Fruit fly (Drosophila melanogaster) whole organism, prepupa: ENCODE data around the gene CG1647.
A peak's percentile ranks its signal among the peaks of the same experiment; 100 is the strongest.

ENCODE experiments used
- CG10669 ChIP-seq: fragments of 200-800 bp; sonication (Bioruptor generic); optimal IDR thresholded peaks from 3 replicates; lab custom pipeline; 2018; ENCODE audit warnings: missing biosample characterization, mild to moderate bottlenecking, missing genetic modification characterization, moderate library complexity
- CG11762 ChIP-seq: fragments of 200-800 bp; sonication (Bioruptor generic); optimal IDR thresholded peaks from 3 replicates; lab custom pipeline; 2016; ENCODE audit warnings: missing biosample characterization, missing genetic modification characterization; ENCODE audit not compliant: insufficient read depth
- CG11902 ChIP-seq: fragments of 200-800 bp; sonication (Bioruptor generic); optimal IDR thresholded peaks from 3 replicates; lab custom pipeline; 2016; ENCODE audit warnings: missing biosample characterization, missing genetic modification characterization
- CG15336 ChIP-seq: fragments of 200-800 bp; sonication (Bioruptor generic); IDR thresholded peaks from 2 replicates; pipeline ENCODE4 v1.3.6; 2022; ENCODE audit warnings: missing biosample characterization, missing genetic modification characterization
- CG1621 ChIP-seq: fragments of 200-800 bp; sonication (Bioruptor generic); optimal IDR thresholded peaks from 3 replicates; lab custom pipeline; 2018; ENCODE audit warnings: missing biosample characterization, mild to moderate bottlenecking, missing genetic modification characterization
- CG3032 ChIP-seq: fragments of 200-800 bp; optimal IDR thresholded peaks from 2 replicates; lab custom pipeline; 2019; ENCODE audit warnings: missing biosample characterization, mild to moderate bottlenecking, missing genetic modification characterization, moderate library complexity
- CG31627 ChIP-seq: fragments of 200-800 bp; sonication (Bioruptor generic); optimal IDR thresholded peaks from 3 replicates; lab custom pipeline; 2016; ENCODE audit warnings: missing biosample characterization, missing genetic modification characterization
- CG32006 ChIP-seq: fragments of 200-800 bp; sonication (Bioruptor generic); optimal IDR thresholded peaks from 3 replicates; lab custom pipeline; 2017; ENCODE audit warnings: missing biosample characterization, mild to moderate bottlenecking, missing genetic modification characterization
- CG3919 ChIP-seq: fragments of 200-800 bp; sonication (Bioruptor generic); optimal IDR thresholded peaks from 3 replicates; lab custom pipeline; 2016; ENCODE audit warnings: missing biosample characterization, missing genetic modification characterization
- CG4318 ChIP-seq: fragments of 200-800 bp; sonication (Bioruptor generic); optimal IDR thresholded peaks from 3 replicates; lab custom pipeline; 2017; ENCODE audit warnings: missing biosample characterization, mild to moderate bottlenecking, missing genetic modification characterization
- CG6163 ChIP-seq: fragments of 200-800 bp; sonication (Bioruptor generic); IDR thresholded peaks from 3 replicates; pipeline ENCODE4 v1.3.6; 2022; ENCODE audit warnings: missing biosample characterization, missing genetic modification characterization
- CG6792 ChIP-seq: fragments of 200-800 bp; sonication (Bioruptor generic); optimal IDR thresholded peaks from 3 replicates; lab custom pipeline; 2016; ENCODE audit warnings: missing biosample characterization, missing genetic modification characterization
- CG6808 ChIP-seq: fragments of 200-800 bp; sonication (Bioruptor generic); optimal IDR thresholded peaks from 3 replicates; lab custom pipeline; 2017; ENCODE audit warnings: missing biosample characterization, missing genetic modification characterization, mild to moderate bottlenecking, moderate library complexity, missing genetic modification reagents
- CG6854 ChIP-seq: fragments of 200-800 bp; sonication (Bioruptor generic); optimal IDR thresholded peaks from 2 replicates; lab custom pipeline; 2017; ENCODE audit warnings: missing biosample characterization, mild to moderate bottlenecking, missing genetic modification characterization
- CG7368 ChIP-seq: fragments of 200-800 bp; sonication (Bioruptor generic); optimal IDR thresholded peaks from 3 replicates; lab custom pipeline; 2016; ENCODE audit warnings: missing biosample characterization, missing genetic modification characterization
- CG8119 ChIP-seq: fragments of 200-800 bp; sonication (Bioruptor generic); IDR thresholded peaks from 3 replicates; pipeline ENCODE4 v1.3.6; 2022; ENCODE audit warnings: missing biosample characterization, missing genetic modification characterization
- CG8632 ChIP-seq: fragments of 200-800 bp; sonication (Bioruptor generic); optimal IDR thresholded peaks from 3 replicates; lab custom pipeline; 2016; ENCODE audit warnings: missing biosample characterization, missing genetic modification characterization
- Eip78C ChIP-seq: fragments of 200-800 bp; sonication (Bioruptor generic); peaks from one replicate; lab custom pipeline; 2016; ENCODE audit warnings: missing biosample characterization, missing genetic modification characterization
- Ets96B ChIP-seq: fragments of 200-800 bp; optimal IDR thresholded peaks from 2 replicates; lab custom pipeline; 2019; ENCODE audit warnings: missing biosample characterization, mild to moderate bottlenecking, missing genetic modification characterization, moderate library complexity
- Hr39 ChIP-seq: fragments of 200-800 bp; sonication (Bioruptor generic); optimal IDR thresholded peaks from 2 replicates; lab custom pipeline; 2016; ENCODE audit warnings: missing biosample characterization, missing genetic modification characterization
- Hr4 ChIP-seq: fragments of 200-800 bp; sonication (Bioruptor generic); optimal IDR thresholded peaks from 3 replicates; lab custom pipeline; 2016; ENCODE audit warnings: missing biosample characterization, missing genetic modification characterization
- Lpt ChIP-seq: fragments of 200-800 bp; sonication (Bioruptor generic); optimal IDR thresholded peaks from 3 replicates; lab custom pipeline; 2016; ENCODE audit warnings: missing biosample characterization, missing genetic modification characterization
- Met ChIP-seq: fragments of 200-800 bp; sonication (Bioruptor generic); optimal IDR thresholded peaks from 3 replicates; lab custom pipeline; 2016; ENCODE audit warnings: missing biosample characterization, missing genetic modification characterization
- OdsH ChIP-seq: fragments of 200-800 bp; sonication (Bioruptor generic); optimal IDR thresholded peaks from 3 replicates; lab custom pipeline; 2016; ENCODE audit warnings: missing biosample characterization, missing genetic modification characterization
- Smox ChIP-seq: fragments of 200-800 bp; sonication (Bioruptor generic); optimal IDR thresholded peaks from 3 replicates; lab custom pipeline; 2016; ENCODE audit warnings: missing biosample characterization, missing genetic modification characterization
- Sox14 ChIP-seq: fragments of 200-800 bp; sonication (Bioruptor generic); optimal IDR thresholded peaks from 3 replicates; lab custom pipeline; 2016; ENCODE audit warnings: missing biosample characterization, missing genetic modification characterization
- acj6 ChIP-seq: fragments of 200-800 bp; sonication (Bioruptor generic); optimal IDR thresholded peaks from 3 replicates; lab custom pipeline; 2016; ENCODE audit warnings: missing biosample characterization, missing genetic modification characterization
- dac ChIP-seq: fragments of 200-800 bp; sonication (Bioruptor generic); optimal IDR thresholded peaks from 2 replicates; lab custom pipeline; 2017; ENCODE audit warnings: missing biosample characterization, mild to moderate bottlenecking, missing genetic modification characterization
- dsx ChIP-seq: fragments of 200-800 bp; optimal IDR thresholded peaks from 3 replicates; lab custom pipeline; 2019; ENCODE audit warnings: missing biosample characterization, mild to moderate bottlenecking, missing genetic modification characterization, moderate library complexity; ENCODE audit not compliant: poor library complexity, severe bottlenecking
- eg ChIP-seq: fragments of 200-800 bp; sonication (Bioruptor generic); IDR thresholded peaks from 3 replicates; pipeline ENCODE4 v1.3.6; 2022; ENCODE audit warnings: missing biosample characterization, missing genetic modification characterization
- esn ChIP-seq: fragments of 200-800 bp; sonication (Bioruptor generic); optimal IDR thresholded peaks from 2 replicates; lab custom pipeline; 2016; ENCODE audit warnings: missing biosample characterization, mild to moderate bottlenecking, missing genetic modification characterization, moderate library complexity
- fd85E ChIP-seq: fragments of 200-800 bp; sonication (Bioruptor generic); optimal IDR thresholded peaks from 3 replicates; lab custom pipeline; 2016; ENCODE audit warnings: missing biosample characterization, missing genetic modification characterization
- fkh ChIP-seq: fragments of 200-800 bp; sonication (Bioruptor generic); optimal IDR thresholded peaks from 3 replicates; lab custom pipeline; 2017; ENCODE audit warnings: missing biosample characterization, mild to moderate bottlenecking, missing genetic modification characterization, moderate library complexity
- lz ChIP-seq: fragments of 200-800 bp; sonication (Bioruptor generic); optimal IDR thresholded peaks from 3 replicates; lab custom pipeline; 2016; ENCODE audit warnings: missing biosample characterization, missing genetic modification characterization
- net ChIP-seq: fragments of 200-800 bp; sonication (Bioruptor generic); optimal IDR thresholded peaks from 3 replicates; lab custom pipeline; 2016; ENCODE audit warnings: missing biosample characterization, missing genetic modification characterization
- pdm3 ChIP-seq: fragments of 200-800 bp; sonication (Bioruptor generic); optimal IDR thresholded peaks from 3 replicates; lab custom pipeline; 2016; ENCODE audit warnings: missing biosample characterization, missing genetic modification characterization
- salr ChIP-seq, 2 experiments: fragments of 200-800 bp; sonication (Bioruptor generic); optimal IDR thresholded peaks; 3 replicates each; lab custom pipeline; 2016 to 2018; ENCODE audit warnings: missing biosample characterization in 2 of 2, missing genetic modification characterization in 2 of 2, mild to moderate bottlenecking in 1 of 2
- ss ChIP-seq, 2 experiments: fragments of 200-800 bp; sonication (Bioruptor generic); optimal IDR thresholded peaks; 2 replicates in 1 of 2; 3 replicates in 1 of 2; lab custom pipeline; 2017 to 2018; ENCODE audit warnings: mild to moderate bottlenecking in 2 of 2, missing biosample characterization in 2 of 2, missing genetic modification characterization in 2 of 2, moderate library complexity in 1 of 2
- svp ChIP-seq: fragments of 200-800 bp; sonication (Bioruptor generic); peaks from one replicate; lab custom pipeline; 2016; ENCODE audit warnings: missing biosample characterization, missing genetic modification characterization
- topi ChIP-seq: fragments of 200-800 bp; sonication (Bioruptor generic); optimal IDR thresholded peaks from 3 replicates; lab custom pipeline; 2016; ENCODE audit warnings: missing biosample characterization, missing genetic modification characterization
- vri ChIP-seq: fragments of 200-800 bp; sonication (Bioruptor generic); optimal IDR thresholded peaks from 3 replicates; lab custom pipeline; 2016; ENCODE audit warnings: missing biosample characterization, mild to moderate bottlenecking, missing genetic modification characterization

CG1647 gene

DNA sequence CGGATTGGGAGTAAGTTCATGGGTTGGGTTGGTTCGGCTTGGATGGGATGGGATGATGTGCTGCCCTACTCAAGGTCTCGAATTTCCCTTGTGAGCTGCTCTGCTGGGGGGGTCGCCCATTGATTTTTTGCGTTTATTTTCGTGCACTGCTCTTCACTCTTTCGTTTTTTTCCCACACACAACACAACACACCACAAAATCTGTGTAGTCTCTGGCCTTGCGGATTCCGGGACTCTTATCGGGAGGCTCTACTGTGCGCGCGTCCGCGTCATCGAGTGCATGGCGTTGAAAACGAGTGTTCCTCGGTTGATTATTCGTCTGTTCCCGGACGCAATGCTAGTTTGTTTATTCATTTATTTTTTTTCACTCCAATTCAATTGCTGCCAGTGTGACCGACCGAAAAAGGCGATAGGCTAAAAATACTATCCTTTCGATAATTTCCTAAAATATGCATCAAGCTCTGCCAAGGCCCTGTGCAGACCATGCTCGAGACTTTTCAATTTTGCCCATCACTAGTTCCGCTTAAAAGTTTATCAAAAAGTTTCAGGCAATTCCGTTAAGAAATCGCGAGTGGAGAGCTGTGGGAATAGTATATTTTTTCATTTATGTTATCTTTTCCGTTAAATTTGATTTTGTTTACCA is 11.7 kb downstream of the CG1647 start, which contains the start of gene WASp (continued):
- TF ChIP-seq CG6163 (GFP tag; lab: Robert Waterston, UW) (peak; percentile 73), CG6854 (GFP tag; lab: Kevin White, UChicago) (peak; percentile 51), CG32006 (peak; percentile 35), Sox14 (GFP tag; lab: Kevin White, UChicago) (peak; percentile 64), Lpt (peak; percentile 9), CG6808 (GFP tag; lab: Kevin White, UChicago) (peak; percentile 51), CG3032 (tag; lab: Kevin White, UChicago) (peak; percentile 44), esn (peak; percentile 64)

DNA sequence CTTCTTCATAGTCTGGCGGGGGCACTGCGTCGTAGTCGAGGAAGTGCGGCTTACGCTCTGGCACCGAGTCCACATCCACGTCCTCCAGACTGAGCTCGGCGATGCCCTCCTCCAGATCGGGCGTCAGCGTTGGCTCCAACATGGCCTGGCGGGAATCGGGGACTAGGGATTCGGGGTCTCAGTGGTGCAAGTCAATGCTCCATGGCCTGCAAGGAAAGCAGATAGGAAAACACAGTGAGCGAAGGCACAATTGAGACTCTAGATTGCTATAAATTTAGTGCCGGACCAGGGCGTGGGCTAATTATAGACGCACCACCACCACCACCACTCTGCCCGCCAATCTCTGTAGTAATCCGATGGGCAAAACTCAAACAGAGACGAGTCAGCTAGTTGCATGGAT is 20.6 kb downstream of the CG1647 start:
- peak; percentile 57 for TF ChIP-seq Eip78C (GFP tag; lab: Kevin White, UChicago)
- TF ChIP-seq eg (GFP tag; lab: Robert Waterston, UW) = no peak
- peak; percentile 69 for TF ChIP-seq svp (GFP tag; lab: Kevin White, UChicago)

DNA sequence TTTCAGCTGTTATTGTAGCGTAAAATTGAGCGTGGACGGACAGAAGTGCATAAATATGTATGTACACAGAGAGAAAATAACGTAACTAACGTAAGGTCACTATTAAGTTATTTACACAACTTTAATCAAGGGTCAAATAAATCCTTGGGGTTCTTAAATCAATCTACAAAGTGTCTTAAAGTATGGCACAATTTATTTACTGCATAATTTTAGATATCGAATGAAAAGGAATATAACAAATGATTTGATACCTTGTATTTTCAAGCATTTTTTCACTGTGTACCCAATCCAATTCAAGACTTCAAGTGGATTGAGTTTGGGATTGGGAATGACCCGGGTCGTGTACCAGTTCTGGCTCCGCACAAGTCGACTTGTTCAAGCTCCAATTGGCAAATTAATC is 21.9 kb downstream of the CG1647 start:
- TF ChIP-seq CG6163 (GFP tag; lab: Robert Waterston, UW) (peak; percentile 31; the same call in 1 of the 3 replicates), salr (GFP tag; optimal IDR thresholded peaks at IDR 0.05; lab: Kevin White, UChicago) (peak in 1 of 2 experiments; percentile 41), Smox (GFP tag; lab: Kevin White, UChicago) (no peak), Hr39 (GFP tag; lab: Kevin White, UChicago) (no peak), eg (GFP tag; lab: Robert Waterston, UW) (peak; percentile 32; the same call in 1 of the 3 replicates), Eip78C (GFP tag; lab: Kevin White, UChicago) (peak; percentile 78), Lpt (peak; percentile 25), dac (GFP tag; lab: Kevin White, UChicago) (no peak), CG11762 (GFP tag; lab: Kevin White, UChicago) (peak; percentile 7), CG8119 (GFP tag; lab: Robert Waterston, UW) (peak; percentile 75), dsx (GFP tag; lab: Kevin White, UChicago) (no peak), Met (GFP tag; lab: Kevin White, UChicago) (no peak), pdm3 (peak; percentile 12), CG4318 (no peak), CG3919 (GFP tag; lab: Kevin White, UChicago) (no peak), CG10669 (GFP tag; lab: Kevin White, UChicago) (no peak), CG1621 (tag; lab: Kevin White, UChicago) (no peak), CG3032 (tag; lab: Kevin White, UChicago) (no peak), CG7368 (GFP tag; lab: Kevin White, UChicago) (no peak), vri (GFP tag; lab: Kevin White, UChicago) (no peak), net (GFP tag; lab: Kevin White, UChicago) (peak; percentile 45), acj6 (GFP tag; lab: Kevin White, UChicago) (no peak), CG6808 (GFP tag; lab: Kevin White, UChicago) (no peak), Hr4 (GFP tag; lab: Kevin White, UChicago) (no peak), CG6854 (GFP tag; lab: Kevin White, UChicago) (no peak), Ets96B (tag; lab: Kevin White, UChicago) (peak; percentile 29), esn (no peak), ss (GFP tag; optimal IDR thresholded peaks at IDR 0.05; lab: Kevin White, UChicago) (no peak), topi (GFP tag; lab: Kevin White, UChicago) (no peak), CG11902 (no peak), lz (GFP tag; lab: Kevin White, UChicago) (no peak), Sox14 (GFP tag; lab: Kevin White, UChicago) (no peak), fd85E (no peak), CG15336 (GFP tag; lab: Robert Waterston, UW) (peak; percentile 65), CG6792 (no peak), CG31627 (no peak), CG32006 (peak; percentile 79), fkh (GFP tag; lab: Kevin White, UChicago) (no peak), CG8632 (GFP tag; lab: Kevin White, UChicago) (no peak), OdsH (GFP tag; lab: Kevin White, UChicago) (no peak)
